Worm (Caenorhabditis elegans): ENCODE measurements around the gene cec-2.
A peak's percentile ranks its signal among the peaks of the same experiment; 100 is the strongest.
"Not testable (repeated sequence)": the region's sequence is repeated elsewhere in the genome, so short reads cannot be mapped to it uniquely, and the experiment has no call there.

Gene cec-2

DNA sequence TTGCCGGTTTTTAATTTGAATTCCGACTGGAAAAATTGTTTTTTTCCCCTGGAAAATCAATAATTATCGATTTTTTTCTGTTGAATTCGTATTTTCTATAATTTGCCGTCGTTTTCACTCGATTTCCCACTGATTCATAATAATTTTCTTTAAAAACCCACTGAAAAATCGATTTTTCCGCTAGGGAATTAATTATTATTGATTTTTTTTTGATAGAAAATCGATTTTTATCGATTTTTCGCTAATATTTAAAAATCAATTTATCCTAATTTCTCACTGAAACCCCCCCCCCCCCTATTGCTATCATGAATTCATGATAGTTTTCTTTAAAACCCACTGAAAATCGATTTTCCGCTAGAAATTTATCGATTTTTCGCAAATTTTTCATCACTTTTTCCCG is 6.1 kb downstream of the cec-2 start:
- TF ChIP-seq nhr-10 (tag; optimal IDR thresholded peaks at IDR 0.05) (no peak), ceh-16 (tag; optimal IDR thresholded peaks at IDR 0.05) (no peak), ama-1 (optimal IDR thresholded peaks at IDR 0.05) (no peak), peb-1 (tag; optimal IDR thresholded peaks at IDR 0.05) (no peak), nhr-129 (tag; optimal IDR thresholded peaks at IDR 0.05) (no peak), unc-55 (GFP tag; optimal IDR thresholded peaks at IDR 0.05) (no peak), alr-1 (tag; optimal IDR thresholded peaks at IDR 0.05) (no peak), nhr-21 (tag; optimal IDR thresholded peaks at IDR 0.05) (no peak), sma-9 (GFP tag; optimal IDR thresholded peaks at IDR 0.05) (no peak), sma-9 (tag; optimal IDR thresholded peaks at IDR 0.05) (no peak), ztf-11 (tag; optimal IDR thresholded peaks at IDR 0.05) (no peak), skn-1 (tag; optimal IDR thresholded peaks at IDR 0.05) (no peak), fos-1 (tag; optimal IDR thresholded peaks at IDR 0.05) (no peak), snpc-4 (tag; optimal IDR thresholded peaks at IDR 0.05) (no peak), sem-4 (tag; optimal IDR thresholded peaks at IDR 0.05) (no peak)

DNA sequence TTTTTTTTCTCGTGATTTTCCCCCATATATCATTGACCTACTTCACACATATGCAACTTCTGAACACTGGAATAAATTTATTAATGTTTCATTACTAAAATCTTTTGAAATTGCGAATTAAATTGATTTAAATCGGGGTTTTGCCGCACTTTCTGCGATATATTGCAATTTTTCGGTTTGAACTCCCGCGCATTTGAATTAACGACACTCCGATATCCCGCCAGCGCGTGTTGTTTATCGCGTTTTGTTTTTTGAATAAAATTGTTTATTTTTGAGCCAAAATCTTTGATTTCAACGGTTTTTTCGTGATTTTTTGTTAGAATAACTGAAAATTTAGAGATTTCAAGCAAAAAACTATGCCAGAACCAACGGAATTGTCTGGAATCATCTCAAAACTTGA is 7.2 kb downstream of the cec-2 start, which contains the start of gene Y104H12D.2:
TSS of gene Y104H12D.2 (plus strand) at position 340 of the 400 bp plus-strand sequence.
- TF ChIP-seq unc-55 (GFP tag; optimal IDR thresholded peaks at IDR 0.05) (peak; percentile 35), C34F6.9 (tag; optimal IDR thresholded peaks at IDR 0.05) (peak; percentile 15), lsy-2 (tag; optimal IDR thresholded peaks at IDR 0.05) (peak; percentile 6 to 68), gmeb-1 (tag; optimal IDR thresholded peaks at IDR 0.05) (peak; percentile 93), lin-13 (GFP tag; optimal IDR thresholded peaks at IDR 0.05) (peak; percentile 37), crh-2 (tag; optimal IDR thresholded peaks at IDR 0.05) (peak; percentile 23), mdl-1 (tag; optimal IDR thresholded peaks at IDR 0.05) (no peak), skn-1 (tag; optimal IDR thresholded peaks at IDR 0.05) (no peak), elt-1 (tag; optimal IDR thresholded peaks at IDR 0.05) (no peak)

DNA sequence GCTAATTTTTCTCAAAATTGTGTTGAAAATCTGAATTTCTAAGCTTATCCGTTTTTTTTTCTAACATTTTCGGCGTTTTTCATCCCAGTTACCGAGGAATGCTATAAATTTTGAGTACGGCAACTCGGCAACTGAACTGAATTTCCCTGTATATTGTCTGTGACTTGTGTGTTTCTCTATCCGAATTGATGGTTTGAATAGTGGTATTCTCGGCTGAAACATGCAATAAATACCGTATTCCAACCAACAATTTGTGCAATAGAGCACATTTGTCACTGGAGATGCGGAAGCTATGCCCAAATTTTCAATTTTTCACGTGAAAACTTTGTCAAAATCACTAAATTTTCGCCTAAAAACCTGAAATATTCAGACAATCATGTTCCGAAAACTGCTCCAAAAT is 11.8 kb downstream of the cec-2 start, which contains the start of gene rmif-2:
TSS of gene rmif-2 (plus strand) at position 301 of the 400 bp plus-strand sequence.
- not testable (repeated sequence) for TF ChIP-seq snpc-4 (tag; optimal IDR thresholded peaks at IDR 0.05); aly-2 (tag; optimal IDR thresholded peaks at IDR 0.05); sma-9 (GFP tag; optimal IDR thresholded peaks at IDR 0.05); sma-9 (tag; optimal IDR thresholded peaks at IDR 0.05)

DNA sequence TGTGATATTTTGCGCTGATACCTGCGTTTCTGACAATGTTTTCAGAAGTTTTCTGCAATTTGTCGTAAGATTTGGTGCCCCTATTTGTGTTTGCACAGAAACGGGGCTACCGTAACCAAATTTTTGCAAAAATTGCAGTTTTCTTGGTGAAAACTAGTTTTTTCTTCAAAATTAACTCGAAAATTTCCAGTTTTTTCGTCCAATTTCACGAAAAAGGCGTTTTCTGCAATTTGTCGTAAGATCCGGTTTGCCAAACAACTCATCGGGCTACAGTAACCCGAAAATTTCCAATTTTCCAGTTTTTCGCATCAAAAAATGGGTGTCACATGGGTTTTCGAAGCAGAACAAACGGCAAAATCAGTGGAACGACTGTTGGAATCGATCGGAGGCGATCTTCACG is 17.0 kb downstream of the cec-2 start, which contains the start of gene mdt-20:
TSS of gene mdt-20 (plus strand) at position 301 of the 400 bp plus-strand sequence.
- not testable (repeated sequence) for TF ChIP-seq mdl-1 (tag; optimal IDR thresholded peaks at IDR 0.05); mbf-1 (tag; optimal IDR thresholded peaks at IDR 0.05); unc-55 (GFP tag; optimal IDR thresholded peaks at IDR 0.05)

DNA sequence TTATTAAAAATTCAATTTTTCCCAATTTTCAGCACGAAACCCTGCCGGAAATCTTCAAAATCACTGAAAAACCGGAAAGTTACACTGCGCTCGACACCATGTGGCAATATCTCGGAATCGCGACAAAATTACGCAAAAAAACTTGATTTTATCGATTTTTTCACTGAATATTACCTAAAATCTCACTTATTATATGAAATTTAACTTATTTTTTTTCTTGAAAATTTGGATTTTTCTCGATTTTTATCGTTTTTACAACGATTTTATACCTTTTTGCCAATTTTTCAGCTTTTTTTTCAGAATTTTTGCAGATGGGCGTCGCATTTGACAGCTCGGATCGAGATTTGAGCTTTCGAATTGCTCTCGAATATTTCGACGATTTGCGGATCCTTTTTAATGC is 22.3 kb downstream of the cec-2 start, which contains the start of gene spl-3:
TSS of gene spl-3 (plus strand) at position 301 of the 400 bp plus-strand sequence.
- TF ChIP-seq ceh-82 (tag; optimal IDR thresholded peaks at IDR 0.05) (no peak), lsy-2 (tag; optimal IDR thresholded peaks at IDR 0.05) (no peak)

DNA sequence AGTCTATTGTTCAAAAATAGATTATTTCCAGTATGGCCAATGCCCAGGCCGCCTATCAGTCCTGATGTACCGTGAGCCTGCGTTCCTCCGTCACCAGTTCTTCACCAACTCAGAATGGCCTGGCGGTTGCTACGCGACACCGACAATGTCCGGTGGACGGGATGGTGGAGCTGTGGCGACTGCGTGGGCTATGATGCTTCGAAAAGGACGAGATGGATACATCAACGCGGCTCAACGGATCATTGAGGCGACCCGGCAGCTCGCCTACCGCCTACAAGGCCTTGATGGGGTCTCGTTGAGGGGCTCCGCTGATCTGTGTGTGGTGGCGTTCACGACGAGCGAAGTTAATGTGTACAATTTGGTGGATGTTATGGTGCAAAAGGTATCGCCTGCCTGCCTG is 29.0 kb downstream of the cec-2 start:
- TF ChIP-seq lin-39 (tag; optimal IDR thresholded peaks at IDR 0.05) (no peak), nhr-11 (tag; optimal IDR thresholded peaks at IDR 0.05) (no peak), egl-27 (tag; optimal IDR thresholded peaks at IDR 0.05) (no peak), nhr-23 (tag; optimal IDR thresholded peaks at IDR 0.05) (no peak), R02D3.7 (tag; optimal IDR thresholded peaks at IDR 0.05) (no peak), lsy-2 (tag; optimal IDR thresholded peaks at IDR 0.05) (no peak), nhr-10 (tag; optimal IDR thresholded peaks at IDR 0.05) (no peak), ZK546.5 (tag; optimal IDR thresholded peaks at IDR 0.05) (no peak), nhr-21 (tag; optimal IDR thresholded peaks at IDR 0.05) (no peak)

DNA sequence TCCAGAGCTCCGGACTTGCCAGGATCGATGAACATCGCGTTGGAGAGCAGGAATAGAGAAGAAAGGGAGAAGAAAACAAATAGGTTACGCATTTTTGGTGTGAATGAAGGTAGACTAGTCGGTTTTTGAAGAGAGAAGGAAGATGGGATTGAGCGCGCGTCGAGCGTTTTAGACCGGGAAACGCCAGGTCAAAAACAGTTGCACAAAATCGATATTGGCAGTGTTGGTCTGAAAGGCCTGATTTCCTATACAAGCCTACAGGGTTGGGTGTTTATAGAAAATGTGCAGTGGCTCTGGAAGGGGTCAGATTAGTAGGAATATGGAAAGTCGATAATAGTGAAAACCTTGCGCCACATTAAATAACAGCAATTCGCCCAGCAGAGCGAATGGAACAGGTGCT is 34.4 kb downstream of the cec-2 start, which contains the start of gene dsl-2:
TSS of gene dsl-2 (minus strand) at position 101 of the 400 bp plus-strand sequence.
- no peak for TF ChIP-seq nhr-237 (tag; optimal IDR thresholded peaks at IDR 0.05)
